Worm (Caenorhabditis elegans) whole organism, L4/young adult: ENCODE results near the gene F20D1.22.

Experiments
- W03F9.2 ChIP-seq: fragments of 150-350 bp; optimal IDR thresholded peaks from 2 replicates; lab custom pipeline; 2014; ENCODE audit warnings: missing biosample characterization, missing genetic modification characterization
- dao-5 ChIP-seq: sonication (generic microtip); optimal IDR thresholded peaks from 2 replicates; lab custom pipeline; 2016; ENCODE audit warnings: missing genotype, missing genetic modification characterization, moderate library complexity, missing compliant biosample characterization
- him-1 ChIP-seq: sonication (generic microtip); optimal IDR thresholded peaks from 2 replicates; lab custom pipeline; 2016; ENCODE audit warnings: missing genotype, missing genetic modification reagents, missing genetic modification characterization, missing compliant biosample characterization

- no peak for TF ChIP-seq him-1 (tag; lab: Kevin White, UChicago)
- no peak for TF ChIP-seq dao-5 (tag; lab: Kevin White, UChicago)
- TF ChIP-seq W03F9.2 (tag; lab: Kevin White, UChicago): no peak
Observed at ce11 chrX:15006847-15007358, 40.3 kb downstream of the F20D1.22 start, which contains the start of gene ergi-2.
